Fruit fly (Drosophila melanogaster) whole organism, embryonic: Measurements from ENCODE around the gene CG13631.
A peak's percentile ranks its signal among the peaks of the same experiment; 100 is the strongest.

ENCODE experiments used
- Antp ChIP-seq: fragments of 200-800 bp; sonication (Bioruptor generic); optimal IDR thresholded peaks from 3 replicates; lab custom pipeline; 2016; ENCODE audit warnings: missing biosample characterization, missing genetic modification characterization
- CG1024 ChIP-seq: fragments of 200-800 bp; sonication (Bioruptor generic); IDR thresholded peaks from 2 replicates; pipeline ENCODE4 v1.3.6; 2022; ENCODE audit warnings: missing biosample characterization, missing genetic modification characterization
- CG10979 ChIP-seq: fragments of 200-800 bp; sonication (Bioruptor generic); optimal IDR thresholded peaks from 2 replicates; lab custom pipeline; 2018; ENCODE audit warnings: missing biosample characterization, mild to moderate bottlenecking, missing genetic modification characterization, moderate library complexity
- CG12219 ChIP-seq: fragments of 200-800 bp; sonication (Bioruptor generic); optimal IDR thresholded peaks from 3 replicates; lab custom pipeline; 2018; ENCODE audit warnings: missing biosample characterization, mild to moderate bottlenecking, missing genetic modification characterization
- CG12391 ChIP-seq: fragments of 200-800 bp; sonication (Bioruptor generic); optimal IDR thresholded peaks from 3 replicates; lab custom pipeline; 2018; ENCODE audit warnings: missing biosample characterization, mild to moderate bottlenecking, missing genetic modification characterization, moderate library complexity
- CG12942 ChIP-seq: fragments of 200-800 bp; sonication (Bioruptor generic); optimal IDR thresholded peaks from 3 replicates; lab custom pipeline; 2016; ENCODE audit warnings: missing biosample characterization, missing genetic modification characterization
- CG16813 ChIP-seq: fragments of 200-800 bp; sonication (Bioruptor generic); IDR thresholded peaks from 3 replicates; pipeline ENCODE4 v1.3.6; 2022; ENCODE audit warnings: missing biosample characterization, missing genetic modification characterization; ENCODE audit not compliant: partially characterized antibody
- CG1792 ChIP-seq: fragments of 200-800 bp; sonication (Bioruptor generic); optimal IDR thresholded peaks from 2 replicates; lab custom pipeline; 2016; ENCODE audit warnings: missing biosample characterization, missing genetic modification characterization
- CG18599 ChIP-seq: fragments of 200-800 bp; sonication (Bioruptor generic); optimal IDR thresholded peaks from 3 replicates; lab custom pipeline; 2017; ENCODE audit warnings: missing biosample characterization, missing genetic modification characterization, mild to moderate bottlenecking, moderate library complexity, missing genetic modification reagents
- CG2199 ChIP-seq: fragments of 200-800 bp; sonication (Bioruptor generic); IDR thresholded peaks from 3 replicates; pipeline ENCODE4 v1.3.6; 2022; ENCODE audit warnings: missing biosample characterization, missing genetic modification characterization
- CG2875 ChIP-seq: fragments of 200-800 bp; sonication (Bioruptor generic); optimal IDR thresholded peaks from 2 replicates; lab custom pipeline; 2017; ENCODE audit warnings: missing biosample characterization, mild to moderate bottlenecking, missing genetic modification characterization, missing genetic modification reagents
- CG3281 ChIP-seq: fragments of 200-800 bp; sonication (Bioruptor generic); optimal IDR thresholded peaks from 3 replicates; lab custom pipeline; 2017; ENCODE audit warnings: missing biosample characterization, mild to moderate bottlenecking, missing genetic modification characterization
- CG4707 ChIP-seq: fragments of 200-800 bp; sonication (Bioruptor generic); optimal IDR thresholded peaks from 2 replicates; lab custom pipeline; 2018; ENCODE audit warnings: missing biosample characterization, mild to moderate bottlenecking, missing genetic modification characterization, moderate library complexity
- CG4854 ChIP-seq: fragments of 200-800 bp; sonication (Bioruptor generic); optimal IDR thresholded peaks from 2 replicates; lab custom pipeline; 2016; ENCODE audit warnings: missing biosample characterization, missing genetic modification characterization, inconsistent platforms
- CG6272 ChIP-seq: fragments of 200-800 bp; sonication (Bioruptor generic); IDR thresholded peaks from 2 replicates; pipeline ENCODE4 v1.3.6; 2022; ENCODE audit warnings: missing biosample characterization, missing genetic modification characterization
- CG6791 ChIP-seq: fragments of 200-800 bp; sonication (Bioruptor generic); IDR thresholded peaks from 3 replicates; pipeline ENCODE4 v1.3.6; 2022; ENCODE audit warnings: missing biosample characterization, missing genetic modification characterization; ENCODE audit not compliant: partially characterized antibody
- CG8924 ChIP-seq: fragments of 200-800 bp; optimal IDR thresholded peaks from 3 replicates; lab custom pipeline; 2019; ENCODE audit warnings: missing biosample characterization, mild to moderate bottlenecking, missing genetic modification characterization, moderate library complexity
- CG9932 ChIP-seq: fragments of 200-800 bp; sonication (Bioruptor generic); IDR thresholded peaks from 2 replicates; pipeline ENCODE4 v1.3.6; 2022; ENCODE audit warnings: missing biosample characterization, missing genetic modification characterization
- Chrac-16 ChIP-seq: fragments of 200-800 bp; sonication (Bioruptor generic); optimal IDR thresholded peaks from 3 replicates; lab custom pipeline; 2016; ENCODE audit warnings: missing biosample characterization, missing genetic modification characterization
- D19A ChIP-seq: fragments of 200-800 bp; optimal IDR thresholded peaks from 3 replicates; lab custom pipeline; 2019; ENCODE audit warnings: missing biosample characterization, mild to moderate bottlenecking, missing genetic modification characterization, moderate library complexity
- D19B ChIP-seq: fragments of 200-800 bp; sonication (Bioruptor generic); optimal IDR thresholded peaks from 2 replicates; lab custom pipeline; 2017; ENCODE audit warnings: missing biosample characterization, mild to moderate bottlenecking, missing genetic modification characterization
- Deaf1 ChIP-seq: fragments of 200-800 bp; optimal IDR thresholded peaks from 3 replicates; lab custom pipeline; 2019; ENCODE audit warnings: missing biosample characterization, mild to moderate bottlenecking, missing genetic modification characterization, moderate library complexity
- H2.0 ChIP-seq: fragments of 200-800 bp; sonication (Bioruptor generic); IDR thresholded peaks from 2 replicates; pipeline ENCODE4 v1.3.6; 2022; ENCODE audit warnings: missing biosample characterization, missing genetic modification characterization
- Hmx ChIP-seq: fragments of 200-800 bp; sonication (Bioruptor generic); optimal IDR thresholded peaks from 2 replicates; lab custom pipeline; 2016; ENCODE audit warnings: missing biosample characterization, missing genetic modification characterization
- Jarid2 ChIP-seq: fragments of 200-800 bp; sonication (Bioruptor generic); optimal IDR thresholded peaks from 3 replicates; lab custom pipeline; 2017; ENCODE audit warnings: mild to moderate bottlenecking, missing biosample characterization, missing genetic modification reagents, missing genetic modification characterization
- MBD-R2 ChIP-seq: fragments of 200-800 bp; sonication (Bioruptor generic); IDR thresholded peaks from 2 replicates; pipeline ENCODE4 v1.3.6; 2022; ENCODE audit warnings: missing biosample characterization, missing genetic modification characterization
- Mad ChIP-seq: fragments of 200-800 bp; sonication (Bioruptor generic); optimal IDR thresholded peaks from 2 replicates; lab custom pipeline; 2016; ENCODE audit warnings: missing biosample characterization, missing genetic modification characterization
- NFAT ChIP-seq: fragments of 200-800 bp; sonication (Bioruptor generic); IDR thresholded peaks from 2 replicates; pipeline ENCODE4 v1.3.6; 2022; ENCODE audit warnings: missing biosample characterization, missing genetic modification characterization
- Optix ChIP-seq: fragments of 200-800 bp; sonication (Bioruptor generic); IDR thresholded peaks from 3 replicates; pipeline ENCODE4 v1.3.6; 2022; ENCODE audit warnings: missing biosample characterization, missing genetic modification characterization
- Six4 ChIP-seq: fragments of 200-800 bp; sonication (Bioruptor generic); optimal IDR thresholded peaks from 2 replicates; lab custom pipeline; 2016; ENCODE audit warnings: missing biosample characterization, missing genetic modification characterization
- Sox102F ChIP-seq: fragments of 200-800 bp; sonication (Bioruptor generic); optimal IDR thresholded peaks from 2 replicates; lab custom pipeline; 2018; ENCODE audit warnings: missing biosample characterization, mild to moderate bottlenecking, missing genetic modification characterization, moderate library complexity
- Xrp1 ChIP-seq: fragments of 200-800 bp; sonication (Bioruptor generic); IDR thresholded peaks from 2 replicates; pipeline ENCODE4 v1.3.6; 2022; ENCODE audit warnings: missing biosample characterization, missing genetic modification characterization
- ab ChIP-seq: fragments of 200-800 bp; sonication (Bioruptor generic); optimal IDR thresholded peaks from 2 replicates; lab custom pipeline; 2016; ENCODE audit warnings: missing biosample characterization, missing genetic modification characterization
- ase ChIP-seq: fragments of 200-800 bp; sonication (Bioruptor generic); IDR thresholded peaks from 3 replicates; pipeline ENCODE4 v1.3.6; 2022; ENCODE audit warnings: missing biosample characterization, missing genetic modification characterization
- bigmax ChIP-seq: fragments of 200-800 bp; sonication (Bioruptor generic); optimal IDR thresholded peaks from 2 replicates; lab custom pipeline; 2018; ENCODE audit warnings: missing biosample characterization, mild to moderate bottlenecking, missing genetic modification characterization
- cg ChIP-seq: fragments of 200-800 bp; sonication (Bioruptor generic); optimal IDR thresholded peaks from 3 replicates; lab custom pipeline; 2019; ENCODE audit warnings: missing biosample characterization, mild to moderate bottlenecking, missing genetic modification characterization, moderate library complexity
- dpn ChIP-seq, 2 experiments: fragments of 200-800 bp; sonication (Bioruptor generic); optimal IDR thresholded peaks; 3 replicates each; lab custom pipeline; 2016; ENCODE audit warnings: missing biosample characterization in 2 of 2, missing genetic modification characterization in 2 of 2
- grau ChIP-seq: fragments of 200-800 bp; optimal IDR thresholded peaks from 3 replicates; lab custom pipeline; 2019; ENCODE audit warnings: missing biosample characterization, mild to moderate bottlenecking, missing genetic modification characterization, moderate library complexity
- ind ChIP-seq: fragments of 200-800 bp; sonication (Bioruptor generic); optimal IDR thresholded peaks from 3 replicates; lab custom pipeline; 2016; ENCODE audit warnings: missing biosample characterization, missing genetic modification characterization
- maf-S ChIP-seq: fragments of 200-800 bp; sonication (Bioruptor generic); optimal IDR thresholded peaks from 2 replicates; lab custom pipeline; 2016; ENCODE audit warnings: missing biosample characterization, missing genetic modification characterization
- nau ChIP-seq: fragments of 200-800 bp; sonication (Bioruptor generic); optimal IDR thresholded peaks from 3 replicates; lab custom pipeline; 2017; ENCODE audit warnings: missing biosample characterization, mild to moderate bottlenecking, missing genetic modification characterization, missing genetic modification reagents
- onecut ChIP-seq: fragments of 200-800 bp; sonication (Bioruptor generic); IDR thresholded peaks from 2 replicates; pipeline ENCODE4 v1.3.6; 2022; ENCODE audit warnings: missing biosample characterization, missing genetic modification characterization
- p53 ChIP-seq: fragments of 200-800 bp; sonication (Bioruptor generic); optimal IDR thresholded peaks from 2 replicates; lab custom pipeline; 2016; ENCODE audit warnings: missing biosample characterization, missing genetic modification characterization
- pnt ChIP-seq: fragments of 200-800 bp; sonication (Bioruptor generic); optimal IDR thresholded peaks from 3 replicates; lab custom pipeline; 2016; ENCODE audit warnings: missing biosample characterization, missing genetic modification characterization
- ranshi ChIP-seq: fragments of 200-800 bp; sonication (Bioruptor generic); IDR thresholded peaks from 2 replicates; pipeline ENCODE4 v1.3.6; 2022; ENCODE audit warnings: missing biosample characterization, missing genetic modification characterization
- run ChIP-seq: fragments of 200-800 bp; sonication (Bioruptor generic); optimal IDR thresholded peaks from 3 replicates; lab custom pipeline; 2018; ENCODE audit warnings: missing biosample characterization, mild to moderate bottlenecking, missing genetic modification characterization
- seq ChIP-seq: fragments of 200-800 bp; sonication (Bioruptor generic); IDR thresholded peaks from 2 replicates; pipeline ENCODE4 v1.3.6; 2022; ENCODE audit warnings: missing biosample characterization, missing genetic modification characterization
- so ChIP-seq: fragments of 200-800 bp; sonication (Bioruptor generic); IDR thresholded peaks from 3 replicates; pipeline ENCODE4 v1.3.6; 2022; ENCODE audit warnings: missing biosample characterization, missing genetic modification characterization
- toy ChIP-seq: fragments of 200-800 bp; sonication (Bioruptor generic); IDR thresholded peaks from 2 replicates; pipeline ENCODE4 v1.3.6; 2022; ENCODE audit warnings: missing biosample characterization, missing genetic modification characterization
- trh ChIP-seq: fragments of 200-800 bp; sonication (Bioruptor generic); optimal IDR thresholded peaks from 2 replicates; lab custom pipeline; 2016; ENCODE audit warnings: missing biosample characterization, missing genetic modification characterization

The CG13631 gene

DNA sequence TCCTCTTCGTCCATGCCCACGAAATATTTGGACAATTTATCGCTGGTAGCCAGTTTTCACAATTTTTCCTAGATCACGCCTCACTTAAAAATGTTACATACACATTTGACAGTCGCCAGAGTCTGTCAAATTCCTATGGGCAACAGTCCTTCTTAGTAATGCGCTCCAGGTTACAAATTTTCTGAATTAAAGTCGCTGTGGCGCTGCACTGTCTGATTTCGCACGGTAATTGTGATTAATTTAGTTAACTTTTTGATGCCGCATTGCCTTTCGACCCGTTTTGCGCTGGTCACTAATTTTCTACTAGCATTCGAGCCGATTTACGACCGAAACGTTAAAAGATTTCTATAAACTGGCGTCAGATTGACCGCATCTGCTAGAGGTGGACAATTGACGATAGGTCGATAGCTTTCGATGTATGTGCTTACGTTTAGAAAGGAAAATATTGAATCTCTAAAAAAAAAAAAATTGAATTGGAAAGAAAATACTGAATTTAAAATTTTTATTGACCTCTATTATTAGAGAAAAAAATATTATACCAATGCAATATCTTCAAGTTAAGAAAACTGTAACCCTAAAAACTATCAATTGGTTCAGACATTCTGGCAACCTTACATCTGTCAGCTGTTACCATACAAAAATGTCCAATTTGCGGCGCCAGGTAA is 44.6 kb downstream of the CG13631 start, which contains the start of the genes lili and CG34150 (continued):
- TF ChIP-seq ase: no peak
- peak; percentile 73 for TF ChIP-seq ind (GFP tag; lab: Kevin White, UChicago)
- peak; percentile 30 for TF ChIP-seq Hmx (GFP tag; lab: Kevin White, UChicago)
- TF ChIP-seq seq (GFP tag; lab: Robert Waterston, UW): peak; percentile 37; the same call in 1 of the 2 replicates
- TF ChIP-seq NFAT (GFP tag; lab: Robert Waterston, UW): peak; percentile 54; the same call in 1 of the 2 replicates
- TF ChIP-seq MBD-R2 (GFP tag; lab: Robert Waterston, UW): peak; percentile 93
- no peak for TF ChIP-seq CG4707
- TF ChIP-seq grau (tag; lab: Kevin White, UChicago): peak; percentile 75
- no peak for TF ChIP-seq CG2199 (GFP tag; lab: Robert Waterston, UW)
- TF ChIP-seq D19A: no peak
- peak; percentile 72 for TF ChIP-seq CG6272 (GFP tag; lab: Robert Waterston, UW)
- no peak for TF ChIP-seq Optix (GFP tag; lab: Robert Waterston, UW)
- TF ChIP-seq ranshi (GFP tag; lab: Robert Waterston, UW): peak; percentile 55; the same call in 1 of the 2 replicates
- TF ChIP-seq CG18599 (GFP tag; lab: Kevin White, UChicago): peak; percentile 76
- TF ChIP-seq cg: no peak
- TF ChIP-seq p53 (GFP tag; lab: Kevin White, UChicago): peak; percentile 50
- no peak for TF ChIP-seq run (tag; lab: Kevin White, UChicago)
- peak; percentile 75 for TF ChIP-seq CG8924 (tag; lab: Kevin White, UChicago)
- TF ChIP-seq H2.0 (GFP tag; lab: Robert Waterston, UW): 0 out of 2 replicates have a peak, but pooled peaks have one; percentile 25
- peak; percentile 26 for TF ChIP-seq trh (GFP tag; lab: Kevin White, UChicago)
- no peak for TF ChIP-seq so (GFP tag; lab: Robert Waterston, UW)
- peak; percentile 41 for TF ChIP-seq CG1792 (GFP tag; lab: Kevin White, UChicago)
- peak; percentile 62 for TF ChIP-seq maf-S
- peak; percentile 77 for TF ChIP-seq Six4 (GFP tag; lab: Kevin White, UChicago)
- no peak for TF ChIP-seq ab (GFP tag; lab: Kevin White, UChicago)
- peak; percentile 78 for TF ChIP-seq CG16813 (GFP tag; lab: Robert Waterston, UW)
- TF ChIP-seq Sox102F (GFP tag; lab: Kevin White, UChicago): no peak
- peak; percentile 81 for TF ChIP-seq dpn (GFP tag; optimal IDR thresholded peaks at IDR 0.05; lab: Kevin White, UChicago)
- TF ChIP-seq CG9932 (GFP tag; lab: Robert Waterston, UW): peak; percentile 88
- peak; percentile 93 for TF ChIP-seq CG12391 (tag; lab: Kevin White, UChicago)
- no peak for TF ChIP-seq bigmax (GFP tag; lab: Kevin White, UChicago)
- TF ChIP-seq Chrac-16 (GFP tag; lab: Kevin White, UChicago): peak; percentile 85
- TF ChIP-seq Jarid2 (GFP tag; lab: Kevin White, UChicago): peak; percentile 90
- no peak for TF ChIP-seq CG12219 (GFP tag; lab: Kevin White, UChicago)
- no peak for TF ChIP-seq nau (GFP tag; lab: Kevin White, UChicago)
- peak; percentile 61 for TF ChIP-seq CG4854 (GFP tag; lab: Kevin White, UChicago)
- peak; percentile 55 for TF ChIP-seq Antp (GFP tag; lab: Kevin White, UChicago)
- TF ChIP-seq Deaf1: no peak
- TF ChIP-seq CG2875 (GFP tag; lab: Kevin White, UChicago): no peak
- no peak for TF ChIP-seq toy
- TF ChIP-seq CG1024 (GFP tag; lab: Robert Waterston, UW): peak; percentile 57
- TF ChIP-seq Mad (GFP tag; lab: Kevin White, UChicago): peak; percentile 87
- TF ChIP-seq pnt (GFP tag; lab: Kevin White, UChicago): peak; percentile 3
- peak; percentile 74 for TF ChIP-seq CG12942
- TF ChIP-seq CG6791 (GFP tag; lab: Robert Waterston, UW): peak; percentile 76
- TF ChIP-seq D19B (GFP tag; lab: Kevin White, UChicago): peak; percentile 19
- TF ChIP-seq onecut (GFP tag; lab: Robert Waterston, UW): peak; percentile 47
- TF ChIP-seq CG3281: peak; percentile 67
- peak; percentile 73; the same call in 1 of the 2 replicates for TF ChIP-seq Xrp1 (GFP tag; lab: Robert Waterston, UW)
- TF ChIP-seq CG10979 (tag; lab: Kevin White, UChicago): peak; percentile 57
